Fruit fly (Drosophila melanogaster) Kc167 (cell line): ENCODE results near the gene scramb1.

ENCODE experiments used
- Myc ChIP-seq: fragments of >200 bp; optimal IDR thresholded peaks from 2 replicates; lab custom pipeline; 2017; ENCODE audit warnings: missing external identifiers
- Sin3A ChIP-seq: fragments of >200 bp; optimal IDR thresholded peaks from 2 replicates; lab custom pipeline; 2018; ENCODE audit warnings: missing external identifiers
- h ChIP-seq: fragments of >200 bp; optimal IDR thresholded peaks from 3 replicates; lab custom pipeline; 2018; ENCODE audit warnings: missing external identifiers
- insv ChIP-seq: fragments of >200 bp; optimal IDR thresholded peaks from 3 replicates; lab custom pipeline; 2018; ENCODE audit warnings: missing external identifiers
- psq ChIP-seq: fragments of >200 bp; optimal IDR thresholded peaks from 2 replicates; lab custom pipeline; 2017; ENCODE audit warnings: missing external identifiers
- ttk ChIP-seq: sonication (Bioruptor generic); optimal IDR thresholded peaks from 2 replicates; lab custom pipeline; 2017; ENCODE audit warnings: missing external identifiers

The scramb1 gene

dm6 chr3L:10206226-10206968 is 18.6 kb downstream of the scramb1 start:
- TF ChIP-seq h (lab: Kevin White, UChicago), result no peak
- TF ChIP-seq Myc (lab: Kevin White, UChicago), result no peak
- TF ChIP-seq psq, result no peak
- no peak for TF ChIP-seq insv (lab: Kevin White, UChicago)
- no peak for TF ChIP-seq ttk (lab: Kevin White, UChicago)
- TF ChIP-seq Sin3A (lab: Kevin White, UChicago), result no peak

- TF ChIP-seq insv (lab: Kevin White, UChicago), result no peak
- TF ChIP-seq h (lab: Kevin White, UChicago), result no peak
- TF ChIP-seq ttk (lab: Kevin White, UChicago), result no peak
- TF ChIP-seq Sin3A (lab: Kevin White, UChicago), result no peak
- TF ChIP-seq Myc (lab: Kevin White, UChicago), result no peak
Measured at dm6 chr3L:10205823-10206222, 19.2 kb downstream of the scramb1 start.

DNA sequence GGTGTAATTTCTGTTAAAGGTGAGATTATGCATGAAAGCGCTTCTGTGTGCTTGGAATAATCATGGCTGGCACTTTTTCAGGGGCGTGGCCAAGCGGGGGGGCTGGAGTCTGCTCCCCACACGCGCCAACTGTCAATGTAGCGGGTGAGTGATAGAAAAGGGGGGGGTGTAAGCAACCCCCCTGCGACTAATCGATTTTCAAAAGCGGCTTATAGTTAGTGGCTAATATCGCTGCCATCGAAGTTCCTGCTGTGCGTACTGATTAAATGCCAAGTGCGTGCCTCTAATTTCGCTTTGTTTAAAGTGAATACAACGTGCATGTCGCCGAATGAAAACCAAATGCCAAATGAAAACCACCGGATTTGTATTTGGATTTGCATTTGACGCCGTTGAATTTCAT is 20.4 kb downstream of the scramb1 start:
- TF ChIP-seq insv (lab: Kevin White, UChicago), result no peak
- no peak for TF ChIP-seq Sin3A (lab: Kevin White, UChicago)
- TF ChIP-seq psq, result no peak
- no peak for TF ChIP-seq h (lab: Kevin White, UChicago)
- TF ChIP-seq ttk (lab: Kevin White, UChicago), result no peak
- TF ChIP-seq Myc (lab: Kevin White, UChicago), result no peak

DNA sequence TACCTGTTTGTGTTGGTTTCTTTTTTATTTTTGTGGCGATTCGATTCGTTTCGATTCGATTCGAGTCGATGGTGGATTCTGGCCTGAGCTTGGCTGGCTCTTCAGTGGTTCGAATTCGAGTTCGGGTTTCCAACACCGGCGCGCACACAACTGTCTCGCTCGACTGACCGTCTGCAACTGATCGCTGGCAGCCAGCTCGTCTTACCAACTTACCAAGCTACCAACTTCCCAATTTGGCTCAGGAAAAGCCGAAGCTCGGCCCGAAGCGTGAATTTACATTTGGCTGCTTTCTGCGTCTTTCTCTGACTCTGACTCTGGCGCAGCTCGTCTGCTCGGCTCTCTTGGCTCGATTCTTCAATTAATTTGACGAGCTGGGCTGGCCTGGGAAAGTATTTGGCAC is 23.4 kb downstream of the scramb1 start, which contains the start of gene ect:
Gene ect, minus strand, starts transcription at position 183 of the 400 bp plus-strand sequence.
- TF ChIP-seq insv (lab: Kevin White, UChicago) (no peak), Sin3A (lab: Kevin White, UChicago) (no peak), ttk (lab: Kevin White, UChicago) (no peak), h (lab: Kevin White, UChicago) (no peak), psq (no peak), Myc (lab: Kevin White, UChicago) (no peak)

DNA sequence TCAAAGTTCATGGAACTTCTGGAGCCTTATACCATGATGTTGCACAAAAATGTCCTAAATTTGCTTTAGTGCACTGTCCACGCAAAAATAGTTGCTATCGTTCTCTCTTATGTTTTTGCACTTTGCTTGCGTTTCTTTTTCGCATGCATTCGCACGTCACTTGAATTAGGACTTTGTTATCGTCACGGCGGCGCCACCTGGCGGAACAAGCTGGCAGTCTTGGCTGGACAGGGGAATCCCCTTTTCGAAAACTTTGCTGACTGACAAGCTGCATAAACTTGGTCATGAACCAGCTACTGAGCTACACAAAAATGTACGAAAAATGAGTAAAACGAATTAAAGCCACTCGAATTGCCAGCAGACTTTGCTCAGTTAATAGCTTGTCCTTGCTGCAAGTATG is 25.4 kb downstream of the scramb1 start:
- TF ChIP-seq psq, result no peak
- TF ChIP-seq Myc (lab: Kevin White, UChicago), result no peak
- no peak for TF ChIP-seq insv (lab: Kevin White, UChicago)
- TF ChIP-seq ttk (lab: Kevin White, UChicago), result no peak
- no peak for TF ChIP-seq h (lab: Kevin White, UChicago)
- TF ChIP-seq Sin3A (lab: Kevin White, UChicago), result no peak

dm6 chr3L:10198571-10198970 is 26.5 kb downstream of the scramb1 start:
- TF ChIP-seq Sin3A (lab: Kevin White, UChicago), result no peak
- TF ChIP-seq h (lab: Kevin White, UChicago), result no peak
- no peak for TF ChIP-seq insv (lab: Kevin White, UChicago)
- no peak for TF ChIP-seq psq
- TF ChIP-seq ttk (lab: Kevin White, UChicago), result no peak
- no peak for TF ChIP-seq Myc (lab: Kevin White, UChicago)

DNA sequence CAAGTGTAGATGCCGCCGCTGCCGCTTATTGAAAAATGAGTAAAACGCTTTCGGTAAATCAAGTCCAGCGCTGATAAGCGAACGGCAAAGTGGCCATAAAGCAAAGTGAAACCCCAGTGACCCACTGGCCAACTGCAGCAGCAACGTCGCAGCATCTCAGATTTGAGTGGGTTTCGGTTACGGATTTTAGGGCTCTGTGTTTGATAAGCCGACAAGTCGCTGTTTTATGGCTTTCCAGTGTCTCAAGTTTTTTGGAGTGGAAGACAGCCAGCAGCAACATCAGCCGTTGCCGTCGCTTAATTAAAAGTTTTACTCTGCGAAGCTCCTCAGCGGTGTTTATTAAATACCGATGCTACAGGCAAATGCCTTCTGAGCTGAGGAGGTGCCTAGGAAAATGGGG is 27.7 kb downstream of the scramb1 start:
- TF ChIP-seq Myc (lab: Kevin White, UChicago) (no peak), h (lab: Kevin White, UChicago) (no peak), psq (no peak), ttk (lab: Kevin White, UChicago) (no peak)

DNA sequence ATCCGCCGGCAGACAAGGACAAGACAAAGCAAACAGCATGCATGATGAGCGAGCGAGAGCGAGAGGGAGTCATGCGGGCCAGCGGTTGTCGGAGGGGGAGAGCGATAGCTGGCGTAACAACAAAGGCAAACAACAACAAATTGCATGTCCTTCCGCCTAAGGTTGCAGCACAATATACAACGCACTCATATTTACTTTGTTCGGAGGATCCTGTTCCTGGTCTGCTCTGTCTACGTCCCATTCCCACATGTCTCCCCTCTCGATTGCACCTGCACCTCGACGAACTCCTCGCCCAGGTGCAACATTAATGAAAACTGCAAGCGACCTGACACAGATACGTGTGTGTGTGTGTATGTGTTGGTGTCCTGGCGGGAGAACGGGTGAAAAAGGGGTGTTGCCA is 35.9 kb downstream of the scramb1 start:
- TF ChIP-seq Myc (lab: Kevin White, UChicago), result no peak

- TF ChIP-seq ttk (lab: Kevin White, UChicago), result no peak
- no peak for TF ChIP-seq h (lab: Kevin White, UChicago)
- no peak for TF ChIP-seq Myc (lab: Kevin White, UChicago)
- TF ChIP-seq insv (lab: Kevin White, UChicago), result no peak
- no peak for TF ChIP-seq psq
- TF ChIP-seq Sin3A (lab: Kevin White, UChicago), result no peak
Measured at dm6 chr3L:10186893-10187292, 38.1 kb downstream of the scramb1 start.

- no peak for TF ChIP-seq insv (lab: Kevin White, UChicago)
- TF ChIP-seq h (lab: Kevin White, UChicago), result no peak
- TF ChIP-seq Sin3A (lab: Kevin White, UChicago), result no peak
- TF ChIP-seq ttk (lab: Kevin White, UChicago), result no peak
- no peak for TF ChIP-seq psq
- TF ChIP-seq Myc (lab: Kevin White, UChicago), result no peak
Measured at dm6 chr3L:10185924-10186323, 39.1 kb downstream of the scramb1 start, which contains the start of gene dpr10. Gene dpr10 (minus strand): TSS chr3L:10186108.
